Worm (Caenorhabditis elegans) whole organism, L4/young adult: Measurements from ENCODE around the gene cya-1.
A peak's percentile ranks its signal among the peaks of the same experiment; 100 is the strongest.

Experiments
- W03F9.2 ChIP-seq: fragments of 150-350 bp; optimal IDR thresholded peaks from 2 replicates; lab custom pipeline; 2014; ENCODE audit warnings: missing biosample characterization, missing genetic modification characterization
- dao-5 ChIP-seq: sonication (generic microtip); optimal IDR thresholded peaks from 2 replicates; lab custom pipeline; 2016; ENCODE audit warnings: missing genotype, missing genetic modification characterization, moderate library complexity, missing compliant biosample characterization
- him-1 ChIP-seq: sonication (generic microtip); optimal IDR thresholded peaks from 2 replicates; lab custom pipeline; 2016; ENCODE audit warnings: missing genotype, missing genetic modification reagents, missing genetic modification characterization, missing compliant biosample characterization

cya-1 gene

DNA sequence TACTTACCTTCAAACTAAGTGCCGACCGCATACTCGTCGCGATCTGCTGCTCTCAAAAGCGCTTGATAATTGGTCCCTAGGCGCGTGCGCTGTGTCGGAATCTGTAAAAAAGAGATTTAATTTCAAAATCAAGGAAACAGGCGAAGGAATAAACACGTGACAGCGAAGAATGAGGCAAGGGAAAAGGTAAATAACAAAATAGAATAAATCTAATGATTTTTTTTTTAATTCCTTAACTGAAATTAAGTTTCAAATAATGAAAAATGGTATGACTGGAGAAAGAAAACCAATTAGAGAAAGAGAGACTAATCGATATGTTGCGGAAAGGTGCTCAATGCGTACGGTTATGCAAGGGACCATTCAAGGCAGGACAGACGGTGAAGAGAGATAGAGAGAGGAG, at the start of gene cya-1:
Gene cya-1, minus strand, starts transcription at position 101 of the 400 bp plus-strand sequence.
- TF ChIP-seq dao-5 (no peak), him-1 (tag; lab: Kevin White, UChicago) (no peak), W03F9.2 (tag; lab: Kevin White, UChicago) (no peak)

DNA sequence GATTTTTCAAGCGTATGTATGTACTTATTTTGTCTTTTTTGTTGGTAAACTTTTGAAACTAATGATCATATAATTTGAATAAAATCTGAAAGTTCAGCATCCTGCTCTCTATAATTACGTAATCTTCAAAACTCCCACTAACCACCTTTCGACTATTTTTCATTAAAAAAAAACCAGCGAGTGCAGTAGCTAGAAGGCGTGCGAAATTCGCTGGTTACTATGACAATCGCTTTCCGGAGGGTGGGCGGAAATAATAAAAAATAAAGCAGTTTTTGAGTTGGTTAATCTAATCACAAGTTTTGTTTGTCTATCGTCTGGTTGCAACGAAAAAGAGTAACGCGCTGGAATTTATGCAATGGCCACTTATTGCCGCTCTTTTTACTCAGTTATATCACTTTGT, 45.7 kb upstream of the cya-1 start, which contains the start of gene irld-34:
Gene irld-34, plus strand, starts transcription at position 301 of the 400 bp plus-strand sequence.
- TF ChIP-seq him-1 (tag; lab: Kevin White, UChicago) (no peak), W03F9.2 (tag; lab: Kevin White, UChicago) (no peak), dao-5 (no peak)

DNA sequence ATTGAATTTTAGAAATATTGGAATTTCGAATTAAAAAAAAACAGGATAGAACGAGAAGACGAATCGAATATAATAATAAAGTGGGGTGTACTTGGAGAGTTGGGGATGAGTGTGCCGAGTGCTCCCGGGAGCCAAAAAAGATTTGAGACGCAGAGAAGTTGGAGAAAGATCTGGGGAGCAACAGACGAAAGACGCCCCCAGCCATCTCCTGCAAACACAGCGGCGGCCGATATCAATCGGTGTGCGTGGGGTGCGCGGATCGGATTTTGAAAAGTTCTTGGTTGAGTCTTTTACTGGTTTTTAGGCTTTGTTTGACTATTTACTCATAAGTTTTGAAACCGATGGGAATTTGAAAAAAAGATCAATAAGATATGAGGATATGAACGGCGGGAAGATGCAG, 44.7 kb upstream of the cya-1 start, which contains the start of gene nhl-1:
Gene nhl-1, minus strand, starts transcription at position 101 of the 400 bp plus-strand sequence.
- no peak for TF ChIP-seq him-1 (tag; lab: Kevin White, UChicago)
- TF ChIP-seq W03F9.2 (tag; lab: Kevin White, UChicago): no peak
- TF ChIP-seq dao-5: no peak

DNA sequence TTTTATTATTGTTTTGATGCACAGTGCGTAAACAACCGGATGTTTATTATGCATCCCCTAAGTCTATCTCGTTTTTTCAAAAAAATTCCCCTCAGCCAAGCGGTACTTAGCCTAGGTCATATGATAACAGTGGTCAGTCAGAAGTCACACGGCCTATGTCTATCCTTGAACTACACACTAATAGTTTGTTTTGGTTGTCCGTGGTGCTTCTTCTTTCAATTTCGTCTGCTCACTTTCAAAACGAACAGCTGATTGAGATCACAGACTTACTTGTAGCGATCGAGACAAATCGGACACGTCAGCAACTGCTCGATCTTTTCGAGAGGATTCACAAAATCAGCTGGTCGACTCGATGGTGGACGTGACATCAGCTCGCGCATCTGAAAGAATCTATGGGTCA, 43.9 kb upstream of the cya-1 start:
- TF ChIP-seq dao-5: no peak
- no peak for TF ChIP-seq W03F9.2 (tag; lab: Kevin White, UChicago)
- TF ChIP-seq him-1 (tag; lab: Kevin White, UChicago): no peak

DNA sequence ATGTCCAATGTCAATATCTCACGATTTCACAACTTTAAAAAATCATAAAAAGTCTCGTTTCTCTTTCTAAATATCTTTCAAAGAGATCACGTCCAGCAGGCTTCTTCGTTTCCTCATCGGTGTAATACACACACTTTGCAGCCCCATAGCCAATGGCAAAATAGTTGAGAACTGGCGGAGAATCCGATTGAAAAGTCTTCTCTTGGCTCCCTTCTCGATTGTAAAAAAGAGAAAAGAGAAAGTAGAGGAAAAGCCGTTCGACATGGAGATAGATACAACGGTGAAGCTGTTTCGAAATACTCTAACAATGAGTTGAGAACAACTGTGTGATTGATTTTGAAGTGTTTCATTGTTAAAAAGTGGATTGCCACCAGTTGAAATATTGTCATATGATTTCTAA, 42.7 kb upstream of the cya-1 start:
- TF ChIP-seq dao-5 (no peak), W03F9.2 (tag; lab: Kevin White, UChicago) (no peak), him-1 (tag; lab: Kevin White, UChicago) (no peak)

DNA sequence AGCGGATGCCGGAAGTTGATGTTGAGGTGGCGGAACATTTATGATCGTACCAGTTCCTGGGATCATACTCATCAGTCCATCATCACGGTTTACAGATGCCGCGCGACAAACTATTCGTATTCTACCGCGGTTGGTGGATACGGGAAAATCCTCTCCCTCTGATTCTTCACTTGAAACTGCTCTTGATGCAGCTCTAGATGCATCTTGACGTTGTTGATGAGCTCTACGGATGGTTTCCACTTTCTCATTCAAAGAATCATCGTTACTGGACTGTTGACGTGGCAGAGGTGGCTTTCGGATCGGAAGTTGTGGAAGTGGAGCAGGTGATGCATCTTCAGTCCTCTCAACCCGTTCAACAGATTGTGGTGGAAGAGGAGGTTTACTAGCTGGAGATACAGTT, 40.1 kb upstream of the cya-1 start:
- TF ChIP-seq dao-5: no peak
- TF ChIP-seq W03F9.2 (tag; lab: Kevin White, UChicago): no peak
- TF ChIP-seq him-1 (tag; lab: Kevin White, UChicago): no peak

DNA sequence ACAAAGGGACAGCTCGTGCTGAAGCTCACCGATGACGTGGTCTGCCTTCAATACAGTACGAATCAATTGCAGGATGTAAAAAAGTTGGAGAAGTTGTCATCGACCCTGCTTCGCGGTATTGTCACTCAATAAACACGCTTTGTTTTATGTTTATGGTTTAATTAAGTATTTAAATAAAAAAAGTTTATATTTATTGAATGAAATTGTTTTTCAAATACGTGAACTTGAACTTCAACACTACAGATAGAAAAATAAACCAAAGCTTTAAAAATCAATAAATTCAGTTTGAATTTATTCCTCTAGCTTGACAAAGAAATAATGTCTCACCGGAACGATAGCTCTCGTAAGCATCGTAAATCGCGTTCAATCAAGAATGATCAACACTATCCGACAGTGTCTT, 36.7 kb upstream of the cya-1 start, which contains the start of gene ZK512.8:
Gene ZK512.8, plus strand, starts transcription at position 301 of the 400 bp plus-strand sequence.
- TF ChIP-seq him-1 (tag; lab: Kevin White, UChicago): no peak
- TF ChIP-seq W03F9.2 (tag; lab: Kevin White, UChicago): no peak
- TF ChIP-seq dao-5: no peak

DNA sequence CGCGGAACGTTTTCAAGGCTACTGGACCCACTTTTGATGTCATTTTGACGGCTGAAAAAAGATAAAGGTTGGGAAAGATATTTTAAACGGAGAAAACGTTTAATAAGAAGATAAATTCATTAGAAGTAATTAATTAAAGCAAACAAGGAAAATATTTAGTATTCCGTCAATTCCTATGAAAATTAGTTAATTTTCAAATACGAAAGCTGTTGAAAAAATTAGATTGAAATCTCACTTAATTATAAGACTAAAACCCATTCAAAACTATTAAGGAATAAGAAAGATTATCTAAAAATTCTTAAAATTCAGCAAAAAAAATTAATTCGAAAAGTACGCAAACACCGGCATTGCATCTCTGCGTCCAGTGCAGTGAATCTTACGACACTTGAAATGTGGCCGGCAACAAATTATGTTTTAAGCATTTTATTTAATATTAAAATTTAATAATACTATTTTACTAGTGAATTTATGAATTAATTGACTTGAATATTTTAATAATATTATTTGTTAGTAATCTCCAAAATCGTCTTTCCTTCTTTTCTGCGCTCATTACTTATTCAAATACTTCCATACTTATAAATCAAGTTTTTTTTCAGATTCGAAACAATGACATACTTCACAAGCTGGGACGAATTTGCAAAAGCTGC, 35.8 kb upstream of the cya-1 start, which contains the start of the genes ZK512.2 and ZK512.4:
Gene ZK512.2, minus strand, starts transcription at position 51 of the 647 bp plus-strand sequence.
Gene ZK512.4, plus strand, starts transcription at position 597 of the 647 bp plus-strand sequence.
- TF ChIP-seq W03F9.2 (tag; lab: Kevin White, UChicago) (peak; percentile 65), dao-5 (no peak)

DNA sequence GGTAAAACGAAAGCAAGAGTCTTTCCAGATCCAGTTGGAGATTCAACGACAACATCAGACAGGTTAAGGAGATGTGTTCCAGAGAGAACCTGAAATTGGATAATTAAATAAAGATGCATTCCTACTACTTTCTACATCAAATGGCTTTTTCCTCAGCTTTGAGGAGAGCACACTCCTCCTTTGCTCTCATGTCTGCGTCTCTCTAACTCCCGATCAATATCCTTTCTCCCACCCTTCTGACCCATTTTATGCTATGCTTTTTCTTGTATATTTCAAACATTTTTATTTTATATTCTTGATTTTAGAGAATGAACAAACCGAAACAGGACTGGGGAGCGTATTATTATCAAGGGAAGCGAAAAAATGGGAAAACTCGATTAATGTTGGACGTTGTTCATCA, 34.8 kb upstream of the cya-1 start, which contains the start of gene ZK512.11:
Gene ZK512.11, plus strand, starts transcription at position 301 of the 400 bp plus-strand sequence.
- no peak for TF ChIP-seq W03F9.2 (tag; lab: Kevin White, UChicago)

DNA sequence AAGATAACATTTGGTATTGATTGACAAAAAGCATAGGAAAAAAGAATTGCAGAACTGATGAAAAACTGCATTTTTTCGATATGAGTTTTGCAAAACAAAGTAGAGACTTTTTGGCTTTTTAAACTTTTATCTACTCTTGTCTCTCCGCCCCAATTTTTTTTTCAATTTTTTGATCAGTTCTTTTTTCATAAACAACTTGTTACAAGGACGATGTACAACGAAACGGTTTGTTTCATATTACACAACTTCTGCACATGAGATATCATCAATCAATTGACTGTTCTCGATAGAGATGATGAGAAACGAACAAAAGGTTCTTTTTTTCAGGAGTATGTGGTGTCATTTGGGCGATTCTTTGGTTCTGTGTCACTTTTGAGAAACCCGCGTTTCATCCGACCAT, 29.5 kb upstream of the cya-1 start, which contains the start of gene ZK512.7:
Gene ZK512.7, minus strand, starts transcription at position 101 of the 400 bp plus-strand sequence.
- TF ChIP-seq W03F9.2 (tag; lab: Kevin White, UChicago): no peak
- no peak for TF ChIP-seq dao-5
- TF ChIP-seq him-1 (tag; lab: Kevin White, UChicago): no peak

DNA sequence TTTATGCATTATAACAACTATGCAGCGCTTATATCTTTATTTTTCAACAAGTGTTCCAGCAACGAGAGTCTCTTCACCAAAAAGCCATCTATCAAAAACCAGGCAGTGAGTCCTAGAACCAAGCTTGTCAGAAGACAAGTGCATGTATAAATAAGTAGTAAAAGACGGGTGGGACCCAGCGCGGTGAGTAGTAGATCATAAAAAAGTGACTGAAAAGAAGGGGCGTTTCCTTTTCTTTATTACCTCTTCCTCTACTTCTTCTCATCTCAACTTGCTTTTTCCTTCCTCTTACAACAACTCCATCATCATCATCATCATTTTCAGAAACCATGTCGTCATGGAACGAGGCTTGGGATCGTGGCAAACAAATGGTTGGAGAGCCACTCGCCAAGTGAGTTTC, 27.5 kb upstream of the cya-1 start, which contains the start of gene eat-4:
Gene eat-4, plus strand, starts transcription at position 301 of the 400 bp plus-strand sequence.
- TF ChIP-seq him-1 (tag; lab: Kevin White, UChicago) (no peak), W03F9.2 (tag; lab: Kevin White, UChicago) (no peak), dao-5 (no peak)

DNA sequence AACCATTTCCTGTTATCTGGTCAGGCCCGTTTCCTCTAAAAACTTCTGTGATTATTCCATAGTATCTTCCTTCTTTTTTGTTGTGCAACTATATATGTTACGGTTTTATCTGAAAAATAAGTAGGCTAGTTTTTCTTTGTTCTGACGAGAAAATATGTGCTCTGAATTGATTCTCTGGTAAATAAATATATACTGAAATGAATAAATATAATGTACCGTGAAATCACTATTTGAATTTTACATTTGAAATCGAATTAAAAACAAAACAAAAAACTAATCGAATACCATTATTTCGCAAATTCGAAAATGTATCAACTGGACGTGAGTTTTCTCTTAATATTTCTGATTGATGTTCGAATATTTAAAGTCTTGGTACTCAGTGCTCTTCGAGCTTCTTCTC, 21.5 kb upstream of the cya-1 start, which contains the start of gene ZK512.10:
Gene ZK512.10, plus strand, starts transcription at position 301 of the 400 bp plus-strand sequence.
- TF ChIP-seq W03F9.2 (tag; lab: Kevin White, UChicago) (no peak), dao-5 (no peak), him-1 (tag; lab: Kevin White, UChicago) (no peak)

DNA sequence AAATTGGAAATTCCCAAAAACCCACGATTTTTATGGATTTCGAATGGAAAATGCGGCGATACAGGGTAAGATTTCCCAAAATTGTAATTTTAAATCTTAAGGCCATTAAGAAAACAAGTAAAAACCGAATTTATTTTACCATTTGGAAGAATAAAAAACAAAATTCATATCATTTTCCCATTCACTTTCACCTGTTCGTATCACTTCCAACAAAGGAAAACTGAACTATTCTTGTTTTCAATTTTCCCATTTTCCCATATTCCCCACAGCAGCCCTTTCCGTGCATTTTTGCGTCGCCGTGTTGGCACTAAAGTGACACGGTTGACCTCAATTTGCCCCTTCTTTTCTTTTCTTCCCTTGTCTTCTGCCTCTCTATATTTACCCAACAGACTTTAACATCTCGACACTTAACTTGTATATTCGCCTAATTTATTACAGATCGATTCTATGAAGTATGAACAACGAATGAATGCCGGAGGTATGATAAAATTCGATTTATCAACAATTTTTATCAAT, 16.8 kb upstream of the cya-1 start, which contains the start of gene sec-16A.1:
Gene sec-16A.1, plus strand, starts transcription at position 51 of the 516 bp plus-strand sequence.
- TF ChIP-seq him-1 (tag; lab: Kevin White, UChicago) (no peak), W03F9.2 (tag; lab: Kevin White, UChicago) (no peak), dao-5 (no peak)
